Fruit fly (Drosophila melanogaster): ENCODE results near the gene CG33764.

Gene CG33764

DNA sequence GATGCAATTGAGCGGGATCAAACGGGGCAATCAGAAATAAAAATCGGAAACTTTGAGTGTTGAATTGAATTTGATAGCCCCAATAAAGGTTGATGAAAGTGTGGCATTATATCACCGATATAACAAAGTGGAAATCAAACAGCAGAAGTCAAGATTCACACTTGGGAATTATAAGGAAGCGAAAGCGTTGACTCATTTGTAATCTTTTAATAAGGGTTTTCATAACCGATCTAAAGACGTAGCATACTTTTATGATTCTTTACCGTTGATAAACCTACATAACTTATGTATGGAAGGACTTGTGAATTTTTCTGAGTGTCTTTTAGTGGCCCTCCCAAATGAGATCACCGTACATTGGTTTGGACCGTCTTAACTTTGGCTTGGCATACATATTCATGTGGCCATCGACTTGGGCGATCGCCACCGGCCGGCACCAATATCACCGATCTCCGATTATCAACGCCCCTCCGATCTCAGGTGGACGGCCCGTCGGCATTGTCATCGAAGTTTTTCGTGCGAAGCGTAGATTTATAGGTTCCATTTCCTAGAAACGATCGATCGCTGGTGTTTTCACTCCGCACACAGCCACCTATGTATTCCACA lies 37.8 kb downstream of the CG33764 start:
- no peak for TF ChIP-seq Ets98B (GFP tag; IDR thresholded peaks at IDR 0.05)
- no peak for TF ChIP-seq CG12605 (GFP tag; IDR thresholded peaks at IDR 0.05)
- TF ChIP-seq CG8159 (tag; optimal IDR thresholded peaks at IDR 0.05): peak; percentile 27
- no peak for TF ChIP-seq EcR (GFP tag; optimal IDR thresholded peaks at IDR 0.05)
- TF ChIP-seq CG13204 (GFP tag; optimal IDR thresholded peaks at IDR 0.05): no peak
- TF ChIP-seq Pif1A (GFP tag; optimal IDR thresholded peaks at IDR 0.05): no peak
- TF ChIP-seq CG8301 (tag; optimal IDR thresholded peaks at IDR 0.05): no peak
- no peak for TF ChIP-seq CG4496 (GFP tag; IDR thresholded peaks at IDR 0.05)
- no peak for TF ChIP-seq CG32121 (GFP tag; IDR thresholded peaks at IDR 0.05)
- peak; percentile 13 for TF ChIP-seq CG14655 (GFP tag; optimal IDR thresholded peaks at IDR 0.05)
- TF ChIP-seq CG17806 (tag; optimal IDR thresholded peaks at IDR 0.05): no peak
- TF ChIP-seq CG10348 (GFP tag; IDR thresholded peaks at IDR 0.05): no peak
- TF ChIP-seq Pif1B (GFP tag; optimal IDR thresholded peaks at IDR 0.05): no peak
- peak; percentile 11 for TF ChIP-seq CG15710 (tag; optimal IDR thresholded peaks at IDR 0.05)
- TF ChIP-seq CG34367 (tag; optimal IDR thresholded peaks at IDR 0.05): peak; percentile 6
- TF ChIP-seq CG9948 (tag; optimal IDR thresholded peaks at IDR 0.05): peak; percentile 1

DNA sequence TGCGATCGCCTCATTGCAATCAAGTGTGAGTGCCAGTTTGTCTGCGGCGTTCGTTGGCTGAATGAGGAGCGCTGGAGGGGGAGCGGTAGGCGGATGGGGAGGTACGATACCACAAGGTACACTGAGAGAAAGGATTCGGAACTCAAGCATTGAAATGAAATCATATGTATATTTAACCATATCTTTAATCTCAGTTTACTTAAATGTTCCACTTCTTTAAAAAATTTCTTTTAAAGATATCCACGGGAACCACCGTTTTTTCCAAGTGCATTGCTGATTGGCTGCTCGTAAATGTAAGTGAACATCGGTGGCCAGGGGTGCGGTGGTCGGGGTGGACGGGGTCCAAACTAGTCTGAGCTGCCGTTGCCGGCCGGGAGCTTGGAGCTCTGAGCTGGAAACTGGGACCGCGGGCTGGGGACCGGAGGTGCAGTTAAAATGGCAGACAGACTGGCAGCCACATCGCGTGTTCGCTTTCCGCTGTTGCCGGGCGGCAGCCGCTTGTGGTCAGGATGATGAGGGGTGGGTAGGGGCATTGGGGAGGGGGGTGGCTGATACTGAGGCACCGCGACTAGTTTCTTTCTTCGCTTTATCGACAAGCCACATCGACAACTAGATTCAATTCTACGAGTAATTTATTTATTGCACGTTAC lies 39.0 kb downstream of the CG33764 start:
- TF ChIP-seq Pif1B (GFP tag; optimal IDR thresholded peaks at IDR 0.05) (peak; percentile 97), EcR (GFP tag; optimal IDR thresholded peaks at IDR 0.05) (peak; percentile 89), CG8159 (tag; optimal IDR thresholded peaks at IDR 0.05) (peak; percentile 99), D1 (tag; optimal IDR thresholded peaks at IDR 0.05) (peak; percentile 88), gl (tag; optimal IDR thresholded peaks at IDR 0.05) (peak; percentile 97), CG15710 (tag; optimal IDR thresholded peaks at IDR 0.05) (peak; percentile 99), Ets98B (GFP tag; IDR thresholded peaks at IDR 0.05) (peak; percentile 99), CG34367 (tag; optimal IDR thresholded peaks at IDR 0.05) (peak; percentile 99), rn (GFP tag; IDR thresholded peaks at IDR 0.05) (peak; percentile 99), CG8301 (tag; optimal IDR thresholded peaks at IDR 0.05) (peak; percentile 99), CG12605 (GFP tag; IDR thresholded peaks at IDR 0.05) (peak; percentile 99), CG4496 (GFP tag; IDR thresholded peaks at IDR 0.05) (peak; percentile 99), CG32121 (GFP tag; IDR thresholded peaks at IDR 0.05) (peak; percentile 99), Pif1A (GFP tag; optimal IDR thresholded peaks at IDR 0.05) (peak; percentile 98), CG14655 (GFP tag; optimal IDR thresholded peaks at IDR 0.05) (peak; percentile 99), CG9948 (tag; optimal IDR thresholded peaks at IDR 0.05) (peak; percentile 97), CG13204 (GFP tag; optimal IDR thresholded peaks at IDR 0.05) (peak; percentile 95), CG10348 (GFP tag; IDR thresholded peaks at IDR 0.05) (peak; percentile 97), CG17806 (tag; optimal IDR thresholded peaks at IDR 0.05) (peak; percentile 98), fd96Ca (GFP tag; IDR thresholded peaks at IDR 0.05) (peak; percentile 99), Snoo (tag; optimal IDR thresholded peaks at IDR 0.05) (peak; percentile 97)

DNA sequence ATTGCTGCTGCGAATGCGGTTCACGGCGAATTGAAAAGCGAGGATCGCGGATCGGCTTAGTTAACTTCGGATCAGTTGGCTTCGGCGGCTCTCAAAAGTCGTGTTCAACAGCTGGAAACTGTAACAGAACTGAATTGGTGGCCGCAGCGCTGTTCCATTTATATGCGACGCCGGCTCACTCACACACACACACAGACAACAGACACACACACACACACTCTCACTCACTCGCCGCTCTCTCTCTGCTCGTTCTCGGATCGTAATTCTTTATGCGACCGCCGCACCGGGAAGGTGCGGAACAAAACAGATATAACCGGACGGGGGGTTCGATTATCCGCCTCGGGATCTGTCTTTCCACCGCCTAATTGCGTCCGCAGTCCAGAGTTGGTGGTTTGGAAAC lies 40.1 kb downstream of the CG33764 start, which contains the start of gene CG46460:
Gene CG46460 (minus strand): TSS at position 139 of the 400 bp plus-strand sequence.
- TF ChIP-seq CG32121 (GFP tag; IDR thresholded peaks at IDR 0.05): peak; percentile 31; the same call in 1 of the 2 replicates
- peak; percentile 42; the same call in 1 of the 3 replicates for TF ChIP-seq CG4496 (GFP tag; IDR thresholded peaks at IDR 0.05)
- no peak for TF ChIP-seq CG10348 (GFP tag; IDR thresholded peaks at IDR 0.05)
- no peak; the same call in 2 of the 3 replicates for TF ChIP-seq fd96Ca (GFP tag; IDR thresholded peaks at IDR 0.05)
- no peak for TF ChIP-seq CG9948 (tag; optimal IDR thresholded peaks at IDR 0.05)
- TF ChIP-seq CG8159 (tag; optimal IDR thresholded peaks at IDR 0.05): peak; percentile 42
- no peak for TF ChIP-seq Pif1B (GFP tag; optimal IDR thresholded peaks at IDR 0.05)
- peak; percentile 43; the same call in 1 of the 2 replicates for TF ChIP-seq CG12605 (GFP tag; IDR thresholded peaks at IDR 0.05)
- peak; percentile 64 for TF ChIP-seq CG13204 (GFP tag; optimal IDR thresholded peaks at IDR 0.05)
- peak; percentile 8 for TF ChIP-seq CG14655 (GFP tag; optimal IDR thresholded peaks at IDR 0.05)
- peak; percentile 67 for TF ChIP-seq EcR (GFP tag; optimal IDR thresholded peaks at IDR 0.05)
- TF ChIP-seq Ets98B (GFP tag; IDR thresholded peaks at IDR 0.05): peak; percentile 49; the same call in 1 of the 2 replicates
- TF ChIP-seq CG15710 (tag; optimal IDR thresholded peaks at IDR 0.05): peak; percentile 31
- no peak for TF ChIP-seq rn (GFP tag; IDR thresholded peaks at IDR 0.05)
- TF ChIP-seq CG17806 (tag; optimal IDR thresholded peaks at IDR 0.05): no peak
- TF ChIP-seq CG34367 (tag; optimal IDR thresholded peaks at IDR 0.05): no peak

DNA sequence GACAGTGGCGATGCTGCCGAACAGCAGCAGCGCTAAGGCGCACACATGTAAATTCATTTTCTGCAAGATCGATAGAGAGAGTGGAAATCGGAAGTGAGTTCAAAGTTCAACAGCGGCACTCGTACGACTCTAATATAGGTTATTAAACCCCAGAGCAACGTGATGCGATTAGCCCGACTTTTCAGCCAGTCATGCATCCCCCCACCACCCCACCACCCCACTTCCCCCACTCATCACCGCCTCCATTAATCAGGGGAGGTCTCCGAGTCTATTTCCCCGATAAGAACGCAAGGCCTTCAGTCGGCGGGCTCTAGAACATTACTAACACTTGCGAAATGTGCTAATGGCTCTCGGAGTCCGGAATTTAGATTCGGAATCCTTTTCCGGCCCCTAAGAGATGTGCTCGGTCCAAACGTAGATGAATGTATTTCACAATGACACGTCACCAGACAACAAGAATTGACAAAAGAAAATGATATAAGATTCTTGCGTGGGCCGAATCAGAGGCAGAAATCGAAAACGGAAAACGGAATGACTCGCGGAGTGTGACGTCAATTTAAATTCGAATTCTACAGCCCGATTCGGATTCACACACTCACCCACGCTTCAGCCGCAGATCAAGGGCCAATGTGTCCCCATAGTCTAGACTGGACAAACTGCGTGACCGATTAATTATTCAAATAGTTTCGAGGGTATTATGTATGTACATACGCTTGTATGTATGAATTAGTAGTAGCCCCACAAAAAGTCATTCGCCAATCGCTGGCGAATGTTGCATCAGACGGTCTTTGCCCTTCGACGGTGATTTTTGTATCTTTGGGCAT lies 41.4 kb downstream of the CG33764 start:
- no peak for TF ChIP-seq Pif1B (GFP tag; optimal IDR thresholded peaks at IDR 0.05)
- no peak for TF ChIP-seq CG8159 (tag; optimal IDR thresholded peaks at IDR 0.05)
- TF ChIP-seq CG10348 (GFP tag; IDR thresholded peaks at IDR 0.05): no peak
- TF ChIP-seq CG15710 (tag; optimal IDR thresholded peaks at IDR 0.05): no peak
- peak; percentile 8 for TF ChIP-seq gl (tag; optimal IDR thresholded peaks at IDR 0.05)
- no peak for TF ChIP-seq CG4496 (GFP tag; IDR thresholded peaks at IDR 0.05)
- no peak for TF ChIP-seq Snoo (tag; optimal IDR thresholded peaks at IDR 0.05)
- 0 out of 3 replicates have a peak, but pooled peaks have one; percentile 36 for TF ChIP-seq fd96Ca (GFP tag; IDR thresholded peaks at IDR 0.05)
- TF ChIP-seq EcR (GFP tag; optimal IDR thresholded peaks at IDR 0.05): peak; percentile 40
- peak; percentile 18 for TF ChIP-seq CG8301 (tag; optimal IDR thresholded peaks at IDR 0.05)
- TF ChIP-seq CG32121 (GFP tag; IDR thresholded peaks at IDR 0.05): no peak
- no peak for TF ChIP-seq Pif1A (GFP tag; optimal IDR thresholded peaks at IDR 0.05)
- TF ChIP-seq CG14655 (GFP tag; optimal IDR thresholded peaks at IDR 0.05): peak; percentile 20
- TF ChIP-seq Ets98B (GFP tag; IDR thresholded peaks at IDR 0.05): peak; percentile 30; the same call in 1 of the 2 replicates
- no peak for TF ChIP-seq D1 (tag; optimal IDR thresholded peaks at IDR 0.05)
- TF ChIP-seq CG13204 (GFP tag; optimal IDR thresholded peaks at IDR 0.05): no peak
- TF ChIP-seq CG34367 (tag; optimal IDR thresholded peaks at IDR 0.05): no peak
- no peak; the same call in 1 of the 2 replicates for TF ChIP-seq CG12605 (GFP tag; IDR thresholded peaks at IDR 0.05)
- no peak for TF ChIP-seq CG9948 (tag; optimal IDR thresholded peaks at IDR 0.05)
- TF ChIP-seq CG17806 (tag; optimal IDR thresholded peaks at IDR 0.05): no peak
